Fruit fly (Drosophila melanogaster) whole organism, embryonic: Measurements from ENCODE around the gene Cep135.

Experiments used
- Bteb2 ChIP-seq: fragments of 200-800 bp; sonication (Bioruptor generic); optimal IDR thresholded peaks from 2 replicates; lab custom pipeline; 2016; ENCODE audit warnings: missing biosample characterization, missing genetic modification characterization
- CG10366 ChIP-seq: fragments of 200-800 bp; sonication (Bioruptor generic); IDR thresholded peaks from 2 replicates; pipeline ENCODE4 v1.3.6; 2022; ENCODE audit warnings: missing biosample characterization, missing genetic modification characterization
- CG12391 ChIP-seq: fragments of 200-800 bp; sonication (Bioruptor generic); optimal IDR thresholded peaks from 3 replicates; lab custom pipeline; 2018; ENCODE audit warnings: missing biosample characterization, mild to moderate bottlenecking, missing genetic modification characterization, moderate library complexity
- CG12769 ChIP-seq: fragments of 200-800 bp; sonication (Bioruptor generic); optimal IDR thresholded peaks from 2 replicates; lab custom pipeline; 2019; ENCODE audit warnings: missing biosample characterization, mild to moderate bottlenecking, missing genetic modification characterization, moderate library complexity
- CG13287 ChIP-seq: fragments of 200-800 bp; sonication (Bioruptor generic); IDR thresholded peaks from 2 replicates; pipeline ENCODE4 v1.3.6; 2022; ENCODE audit warnings: missing biosample characterization, missing genetic modification characterization; ENCODE audit not compliant: partially characterized antibody
- CG14441 ChIP-seq: fragments of 200-800 bp; sonication (Bioruptor generic); IDR thresholded peaks from 2 replicates; pipeline ENCODE4 v1.3.6; 2022; ENCODE audit warnings: missing biosample characterization, missing genetic modification characterization
- CG15269 ChIP-seq: fragments of 200-800 bp; sonication (Bioruptor generic); optimal IDR thresholded peaks from 2 replicates; lab custom pipeline; 2018; ENCODE audit warnings: missing biosample characterization, mild to moderate bottlenecking, missing genetic modification characterization, moderate library complexity
- CG15479 ChIP-seq: fragments of 200-800 bp; sonication (Bioruptor generic); optimal IDR thresholded peaks from 3 replicates; lab custom pipeline; 2019; ENCODE audit warnings: missing biosample characterization, mild to moderate bottlenecking, missing genetic modification characterization, moderate library complexity
- CG1603 ChIP-seq: fragments of 200-800 bp; sonication (Bioruptor generic); optimal IDR thresholded peaks from 2 replicates; lab custom pipeline; 2019; ENCODE audit warnings: missing biosample characterization, mild to moderate bottlenecking, missing genetic modification characterization, moderate library complexity
- CG16813 ChIP-seq: fragments of 200-800 bp; sonication (Bioruptor generic); IDR thresholded peaks from 3 replicates; pipeline ENCODE4 v1.3.6; 2022; ENCODE audit warnings: missing biosample characterization, missing genetic modification characterization; ENCODE audit not compliant: partially characterized antibody
- CG2678 ChIP-seq: fragments of 200-800 bp; sonication (Bioruptor generic); optimal IDR thresholded peaks from 3 replicates; lab custom pipeline; 2019; ENCODE audit warnings: missing biosample characterization, mild to moderate bottlenecking, missing genetic modification characterization, moderate library complexity
- CG31388 ChIP-seq: fragments of 200-800 bp; sonication (Bioruptor generic); optimal IDR thresholded peaks from 2 replicates; lab custom pipeline; 2016; ENCODE audit warnings: missing biosample characterization, missing genetic modification characterization
- CG34224 ChIP-seq: fragments of 200-800 bp; sonication (Bioruptor generic); IDR thresholded peaks from 3 replicates; pipeline ENCODE4 v1.3.6; 2022; ENCODE audit warnings: missing biosample characterization, missing genetic modification characterization; ENCODE audit not compliant: partially characterized antibody
- CG5180 ChIP-seq: fragments of 200-800 bp; sonication (Bioruptor generic); optimal IDR thresholded peaks from 3 replicates; lab custom pipeline; 2017; ENCODE audit warnings: missing biosample characterization, missing genetic modification characterization, mild to moderate bottlenecking, moderate library complexity, missing genetic modification reagents
- CG6654 ChIP-seq: fragments of 200-800 bp; sonication (Bioruptor generic); optimal IDR thresholded peaks from 2 replicates; lab custom pipeline; 2017; ENCODE audit warnings: missing biosample characterization, mild to moderate bottlenecking, missing genetic modification characterization
- CG6854 ChIP-seq: fragments of 200-800 bp; sonication (Bioruptor generic); optimal IDR thresholded peaks from 3 replicates; lab custom pipeline; 2017; ENCODE audit warnings: missing biosample characterization, mild to moderate bottlenecking, missing genetic modification characterization
- CG7372 ChIP-seq: fragments of 200-800 bp; sonication (Bioruptor generic); IDR thresholded peaks from 2 replicates; pipeline ENCODE4 v1.3.6; 2022; ENCODE audit warnings: missing biosample characterization, missing genetic modification characterization
- CG7963 ChIP-seq: fragments of 200-800 bp; sonication (Bioruptor generic); IDR thresholded peaks from 3 replicates; pipeline ENCODE4 v1.3.6; 2022; ENCODE audit warnings: missing biosample characterization, missing genetic modification characterization; ENCODE audit not compliant: partially characterized antibody
- Chrac-16 ChIP-seq: fragments of 200-800 bp; sonication (Bioruptor generic); optimal IDR thresholded peaks from 3 replicates; lab custom pipeline; 2016; ENCODE audit warnings: missing biosample characterization, missing genetic modification characterization
- Dll ChIP-seq: fragments of 200-800 bp; sonication (Bioruptor generic); IDR thresholded peaks from 4 replicates; pipeline ENCODE4 v1.3.6; 2022; ENCODE audit warnings: missing biosample characterization, missing genetic modification characterization; ENCODE audit not compliant: partially characterized antibody
- Drgx ChIP-seq: fragments of 200-800 bp; sonication (Bioruptor generic); IDR thresholded peaks from 2 replicates; pipeline ENCODE4 v1.3.6; 2022; ENCODE audit warnings: missing biosample characterization, missing genetic modification characterization
- H15 ChIP-seq: fragments of 200-800 bp; sonication (Bioruptor generic); IDR thresholded peaks from 3 replicates; pipeline ENCODE4 v1.3.6; 2022; ENCODE audit warnings: missing biosample characterization, missing genetic modification characterization
- HLH4C ChIP-seq: fragments of 200-800 bp; sonication (Bioruptor generic); IDR thresholded peaks from 3 replicates; pipeline ENCODE4 v1.3.6; 2022; ENCODE audit warnings: missing biosample characterization, missing genetic modification characterization; ENCODE audit not compliant: partially characterized antibody
- Hand ChIP-seq: fragments of 200-800 bp; sonication (Bioruptor generic); optimal IDR thresholded peaks from 2 replicates; lab custom pipeline; 2017; ENCODE audit warnings: mild to moderate bottlenecking, missing biosample characterization, missing genetic modification reagents, missing genetic modification characterization
- Jarid2 ChIP-seq: fragments of 200-800 bp; sonication (Bioruptor generic); optimal IDR thresholded peaks from 3 replicates; lab custom pipeline; 2017; ENCODE audit warnings: mild to moderate bottlenecking, missing biosample characterization, missing genetic modification reagents, missing genetic modification characterization
- Nf-YC ChIP-seq: fragments of 200-800 bp; optimal IDR thresholded peaks from 3 replicates; lab custom pipeline; 2019; ENCODE audit warnings: missing biosample characterization, mild to moderate bottlenecking, missing genetic modification characterization, moderate library complexity
- Opbp ChIP-seq: fragments of 200-800 bp; sonication (Bioruptor generic); IDR thresholded peaks from 3 replicates; pipeline ENCODE4 v1.3.6; 2022; ENCODE audit warnings: missing biosample characterization, missing genetic modification characterization; ENCODE audit not compliant: partially characterized antibody
- TFAM ChIP-seq: fragments of 200-800 bp; sonication (Bioruptor generic); optimal IDR thresholded peaks from 2 replicates; lab custom pipeline; 2017; ENCODE audit warnings: missing biosample characterization, missing genetic modification characterization, inconsistent platforms
- Usf ChIP-seq: fragments of 200-800 bp; sonication (Bioruptor generic); optimal IDR thresholded peaks from 2 replicates; lab custom pipeline; 2017; ENCODE audit warnings: missing genotype, missing biosample characterization, missing genetic modification characterization
- aop ChIP-seq: fragments of 200-800 bp; sonication (Bioruptor generic); IDR thresholded peaks from 2 replicates; pipeline ENCODE4 v1.3.6; 2022; ENCODE audit warnings: missing biosample characterization, missing genetic modification characterization
- bowl ChIP-seq: fragments of 200-800 bp; sonication (Bioruptor generic); IDR thresholded peaks from 2 replicates; pipeline ENCODE4 v1.3.6; 2022; ENCODE audit warnings: missing biosample characterization, missing genetic modification characterization
- btn ChIP-seq: fragments of 200-800 bp; sonication (Bioruptor generic); optimal IDR thresholded peaks from 2 replicates; lab custom pipeline; 2016; ENCODE audit warnings: missing biosample characterization, missing genetic modification characterization
- ftz-f1 ChIP-seq: fragments of 200-800 bp; sonication (Bioruptor generic); optimal IDR thresholded peaks from 2 replicates; lab custom pipeline; 2016; ENCODE audit warnings: missing biosample characterization, missing genetic modification characterization
- gcm2 ChIP-seq: fragments of 200-800 bp; sonication (Bioruptor generic); optimal IDR thresholded peaks from 2 replicates; lab custom pipeline; 2016; ENCODE audit warnings: missing biosample characterization, missing genetic modification characterization
- gt ChIP-seq: fragments of 200-800 bp; sonication (Bioruptor generic); IDR thresholded peaks from 2 replicates; pipeline ENCODE4 v1.3.6; 2022; ENCODE audit warnings: missing biosample characterization, missing genetic modification characterization
- h ChIP-seq: fragments of >200 bp; optimal IDR thresholded peaks from 2 replicates; lab custom pipeline; 2017
- kni ChIP-seq: fragments of 200-800 bp; sonication (Bioruptor generic); optimal IDR thresholded peaks from 3 replicates; lab custom pipeline; 2017; ENCODE audit warnings: mild to moderate bottlenecking, missing biosample characterization, missing genetic modification reagents, missing genetic modification characterization
- nerfin-1 ChIP-seq: fragments of 200-800 bp; sonication (Bioruptor generic); optimal IDR thresholded peaks from 3 replicates; lab custom pipeline; 2019; ENCODE audit warnings: missing biosample characterization, mild to moderate bottlenecking, missing genetic modification characterization, moderate library complexity
- odd ChIP-seq: fragments of 200-800 bp; sonication (Bioruptor generic); optimal IDR thresholded peaks from 2 replicates; lab custom pipeline; 2017; ENCODE audit warnings: missing biosample characterization, mild to moderate bottlenecking, missing genetic modification characterization
- p53 ChIP-seq: fragments of 200-800 bp; sonication (Bioruptor generic); optimal IDR thresholded peaks from 2 replicates; lab custom pipeline; 2016; ENCODE audit warnings: missing biosample characterization, missing genetic modification characterization
- pfk ChIP-seq: fragments of 200-800 bp; sonication (Bioruptor generic); optimal IDR thresholded peaks from 2 replicates; lab custom pipeline; 2018; ENCODE audit warnings: missing biosample characterization, mild to moderate bottlenecking, missing genetic modification characterization, moderate library complexity
- rib ChIP-seq: fragments of 200-800 bp; sonication (Bioruptor generic); IDR thresholded peaks from 2 replicates; pipeline ENCODE4 v1.3.6; 2022; ENCODE audit warnings: missing biosample characterization, missing genetic modification characterization
- slp2 ChIP-seq: fragments of 200-800 bp; sonication (Bioruptor generic); optimal IDR thresholded peaks from 2 replicates; lab custom pipeline; 2016; ENCODE audit warnings: missing biosample characterization, missing genetic modification characterization
- tna ChIP-seq: fragments of 200-800 bp; sonication (Bioruptor generic); IDR thresholded peaks from 2 replicates; pipeline ENCODE4 v1.3.6; 2022; ENCODE audit warnings: missing biosample characterization, missing genetic modification characterization; ENCODE audit not compliant: partially characterized antibody
- trem ChIP-seq: fragments of 200-800 bp; optimal IDR thresholded peaks from 3 replicates; lab custom pipeline; 2019; ENCODE audit warnings: missing biosample characterization, mild to moderate bottlenecking, missing genetic modification characterization, moderate library complexity
- vnd ChIP-seq: fragments of 200-800 bp; sonication (Bioruptor generic); IDR thresholded peaks from 3 replicates; pipeline ENCODE4 v1.3.6; 2022; ENCODE audit warnings: missing biosample characterization, missing genetic modification characterization; ENCODE audit not compliant: partially characterized antibody
- vvl ChIP-seq: fragments of 200-800 bp; sonication (Bioruptor generic); IDR thresholded peaks from 2 replicates; pipeline ENCODE4 v1.3.6; 2022; ENCODE audit warnings: missing biosample characterization, missing genetic modification characterization
- wek ChIP-seq: fragments of 200-800 bp; sonication (Bioruptor generic); optimal IDR thresholded peaks from 3 replicates; lab custom pipeline; 2018; ENCODE audit warnings: missing biosample characterization, mild to moderate bottlenecking, missing genetic modification characterization, moderate library complexity
- zen ChIP-seq: fragments of 200-800 bp; sonication (Bioruptor generic); optimal IDR thresholded peaks from 3 replicates; lab custom pipeline; 2018; ENCODE audit warnings: missing biosample characterization, mild to moderate bottlenecking, missing genetic modification characterization, moderate library complexity
- zfh1 ChIP-seq: fragments of 200-800 bp; sonication (Bioruptor generic); IDR thresholded peaks from 3 replicates; pipeline ENCODE4 v1.3.6; 2022; ENCODE audit warnings: missing biosample characterization, missing genetic modification characterization

Cep135 gene

dm6 chr3L:15125077-15125652 is 8.6 kb downstream of the Cep135 start, which contains the start of gene CG16959:
TSS of gene CG16959 (minus strand) at chr3L:15125321.
- no peak for TF ChIP-seq Hand (GFP tag; lab: Kevin White, UChicago)
- TF ChIP-seq CG10366 (GFP tag; lab: Robert Waterston, UW), result no peak
- peak; percentile 79 for TF ChIP-seq CG12769
- no peak for TF ChIP-seq CG5180 (GFP tag; lab: Kevin White, UChicago)
- TF ChIP-seq HLH4C (GFP tag; lab: Robert Waterston, UW), result no peak
- no peak for TF ChIP-seq trem (tag; lab: Kevin White, UChicago)
- TF ChIP-seq CG34224 (GFP tag; lab: Robert Waterston, UW), result peak; percentile 30; the same call in 1 of the 3 replicates
- TF ChIP-seq wek, result no peak
- TF ChIP-seq Bteb2 (GFP tag; lab: Kevin White, UChicago), result no peak
- TF ChIP-seq CG7963 (GFP tag; lab: Robert Waterston, UW), result no peak
- TF ChIP-seq slp2 (GFP tag; lab: Kevin White, UChicago), result no peak
- no peak for TF ChIP-seq CG6654 (GFP tag; lab: Kevin White, UChicago)
- no peak for TF ChIP-seq TFAM (GFP tag; lab: Kevin White, UChicago)
- TF ChIP-seq h (lab: Kevin White, UChicago), result no peak
- TF ChIP-seq Nf-YC, result no peak
- TF ChIP-seq p53 (GFP tag; lab: Kevin White, UChicago), result no peak
- peak; percentile 91 for TF ChIP-seq kni (GFP tag; lab: Kevin White, UChicago)
- no peak for TF ChIP-seq CG2678 (tag; lab: Kevin White, UChicago)
- no peak for TF ChIP-seq CG6854 (GFP tag; lab: Kevin White, UChicago)
- TF ChIP-seq zfh1 (GFP tag; lab: Robert Waterston, UW), result no peak
- TF ChIP-seq Dll (GFP tag; lab: Robert Waterston, UW), result peak; percentile 47; the same call in 1 of the 4 replicates
- no peak for TF ChIP-seq odd
- TF ChIP-seq CG31388 (GFP tag; lab: Kevin White, UChicago), result no peak
- no peak for TF ChIP-seq vvl (GFP tag; lab: Robert Waterston, UW)
- TF ChIP-seq Chrac-16 (GFP tag; lab: Kevin White, UChicago), result no peak
- TF ChIP-seq bowl (GFP tag; lab: Robert Waterston, UW), result no peak
- no peak for TF ChIP-seq zen
- TF ChIP-seq CG13287 (GFP tag; lab: Robert Waterston, UW), result peak; percentile 50; the same call in 1 of the 2 replicates
- TF ChIP-seq Drgx (GFP tag; lab: Robert Waterston, UW), result peak; percentile 21; the same call in 1 of the 2 replicates
- no peak for TF ChIP-seq CG16813 (GFP tag; lab: Robert Waterston, UW)
- no peak for TF ChIP-seq CG12391 (tag; lab: Kevin White, UChicago)
- no peak for TF ChIP-seq gt (GFP tag; lab: Robert Waterston, UW)
- no peak for TF ChIP-seq ftz-f1
- TF ChIP-seq CG15269 (tag; lab: Kevin White, UChicago), result no peak
- TF ChIP-seq pfk, result no peak
- no peak for TF ChIP-seq CG14441 (GFP tag; lab: Robert Waterston, UW)
- TF ChIP-seq vnd (GFP tag; lab: Robert Waterston, UW), result no peak
- TF ChIP-seq btn (GFP tag; lab: Kevin White, UChicago), result no peak
- no peak for TF ChIP-seq aop
- TF ChIP-seq rib (GFP tag; lab: Robert Waterston, UW), result no peak
- peak; percentile 55 for TF ChIP-seq CG15479 (GFP tag; lab: Kevin White, UChicago)
- no peak for TF ChIP-seq tna
- 0 out of 3 replicates have a peak, but pooled peaks have one; percentile 35 for TF ChIP-seq Opbp
- TF ChIP-seq Usf (GFP tag; lab: Kevin White, UChicago), result no peak
- TF ChIP-seq nerfin-1, result no peak
- no peak for TF ChIP-seq CG7372
- TF ChIP-seq Jarid2 (GFP tag; lab: Kevin White, UChicago), result peak; percentile 50
- no peak for TF ChIP-seq gcm2 (GFP tag; lab: Kevin White, UChicago)
- TF ChIP-seq CG1603 (tag; lab: Kevin White, UChicago), result no peak
- TF ChIP-seq H15 (GFP tag; lab: Robert Waterston, UW), result no peak
